Worm (Caenorhabditis elegans) whole organism, L4/young adult: ENCODE measurements around the gene Y62F5A.9.

Source experiments
- W03F9.2 ChIP-seq: fragments of 150-350 bp; optimal IDR thresholded peaks from 2 replicates; lab custom pipeline; 2014; ENCODE audit warnings: missing biosample characterization, missing genetic modification characterization
- him-1 ChIP-seq: sonication (generic microtip); optimal IDR thresholded peaks from 2 replicates; lab custom pipeline; 2016; ENCODE audit warnings: missing genotype, missing genetic modification reagents, missing genetic modification characterization, missing compliant biosample characterization

ce11 chrII:11571260-11571854, 32.7 kb upstream of the Y62F5A.9 start, which contains the start of gene F54D5.3:
- no peak for TF ChIP-seq him-1 (tag; lab: Kevin White, UChicago)
- no peak for TF ChIP-seq W03F9.2 (tag; lab: Kevin White, UChicago)
